Worm (Caenorhabditis elegans) whole organism, L2 larva: ENCODE measurements around the gene fil-2.

Source experiments
- C34F6.9 ChIP-seq: fragments of 150-350 bp; optimal IDR thresholded peaks from 2 replicates; lab custom pipeline; 2014; ENCODE audit warnings: missing biosample characterization, missing genetic modification characterization
- F13H6.1 ChIP-seq: sonication (generic microtip); optimal IDR thresholded peaks from 2 replicates; lab custom pipeline; 2016; ENCODE audit warnings: missing genetic modification characterization, missing compliant biosample characterization
- R02D3.7 ChIP-seq: fragments of 150-350 bp; optimal IDR thresholded peaks from 2 replicates; lab custom pipeline; 2014; ENCODE audit warnings: missing biosample characterization, missing genetic modification characterization
- ZK546.5 ChIP-seq: sonication (generic microtip); optimal IDR thresholded peaks from 2 replicates; lab custom pipeline; 2017; ENCODE audit warnings: missing biosample characterization, missing genetic modification characterization
- alr-1 ChIP-seq: fragments of 150-350 bp; optimal IDR thresholded peaks from 2 replicates; lab custom pipeline; 2014; ENCODE audit warnings: missing biosample characterization, missing genetic modification characterization
- aly-2 ChIP-seq: fragments of 150-350 bp; optimal IDR thresholded peaks from 2 replicates; lab custom pipeline; 2014; ENCODE audit warnings: missing biosample characterization, missing genetic modification characterization
- ama-1 ChIP-seq: fragments of 150-350 bp; optimal IDR thresholded peaks from 2 replicates; lab custom pipeline; 2018; ENCODE audit warnings: inconsistent platforms
- blmp-1 ChIP-seq: sonication (generic microtip); optimal IDR thresholded peaks from 2 replicates; lab custom pipeline; 2017; ENCODE audit warnings: missing genetic modification characterization, mild to moderate bottlenecking, missing compliant biosample characterization, antibody characterized with exemption, moderate library complexity; ENCODE audit not compliant: insufficient read depth
- ceh-82 ChIP-seq: fragments of 150-350 bp; optimal IDR thresholded peaks from 2 replicates; lab custom pipeline; 2014; ENCODE audit warnings: missing biosample characterization, missing genetic modification characterization
- crh-2 ChIP-seq: sonication (generic microtip); optimal IDR thresholded peaks from 2 replicates; lab custom pipeline; 2017; ENCODE audit warnings: missing biosample characterization, missing genetic modification characterization
- dmd-4 ChIP-seq: sonication (generic microtip); optimal IDR thresholded peaks from 2 replicates; lab custom pipeline; 2017; ENCODE audit warnings: missing biosample characterization, missing genetic modification characterization
- egl-27 ChIP-seq: sonication (generic microtip); optimal IDR thresholded peaks from 3 replicates; lab custom pipeline; 2017; ENCODE audit warnings: missing biosample characterization, missing genetic modification reagents, missing genetic modification characterization
- elt-1 ChIP-seq: fragments of 150-350 bp; optimal IDR thresholded peaks from 2 replicates; lab custom pipeline; 2014; ENCODE audit warnings: missing biosample characterization, missing genetic modification characterization
- elt-3 ChIP-seq: sonication (generic microtip); optimal IDR thresholded peaks from 2 replicates; lab custom pipeline; 2017; ENCODE audit warnings: missing biosample characterization, missing genetic modification characterization
- fos-1 ChIP-seq: fragments of 150-350 bp; optimal IDR thresholded peaks from 2 replicates; lab custom pipeline; 2014; ENCODE audit warnings: missing biosample characterization, missing genetic modification characterization
- lin-11 ChIP-seq: fragments of 150-350 bp; sonication (generic microtip); optimal IDR thresholded peaks from 2 replicates; lab custom pipeline; 2014; ENCODE audit warnings: missing biosample characterization, missing genetic modification characterization, inconsistent platforms, mixed read lengths
- lin-39 ChIP-seq: fragments of 150-350 bp; optimal IDR thresholded peaks from 2 replicates; lab custom pipeline; 2014; ENCODE audit warnings: missing biosample characterization, missing genetic modification reagents, missing genetic modification characterization
- lsy-2 ChIP-seq, 2 experiments: fragments of 150-350 bp in 1 of 2; sonication (generic microtip) in 1 of 2; optimal IDR thresholded peaks; 2 replicates each; lab custom pipeline; 2014 to 2017; ENCODE audit warnings: missing biosample characterization in 2 of 2, missing genetic modification characterization in 2 of 2
- mdl-1 ChIP-seq, 2 experiments: fragments of 150-350 bp in 1 of 2; sonication (generic microtip) in 1 of 2; optimal IDR thresholded peaks; 2 replicates each; lab custom pipeline; 2017; ENCODE audit warnings: missing biosample characterization in 2 of 2, missing genetic modification characterization in 2 of 2
- nhr-11 ChIP-seq: fragments of 150-350 bp; optimal IDR thresholded peaks from 2 replicates; lab custom pipeline; 2014; ENCODE audit warnings: missing biosample characterization, missing genetic modification characterization
- nhr-12 ChIP-seq: fragments of 150-350 bp; optimal IDR thresholded peaks from 2 replicates; lab custom pipeline; 2014; ENCODE audit warnings: missing biosample characterization, missing genetic modification characterization
- nhr-21 ChIP-seq: fragments of 150-350 bp; optimal IDR thresholded peaks from 2 replicates; lab custom pipeline; 2014; ENCODE audit warnings: missing biosample characterization, missing genetic modification characterization
- nhr-23 ChIP-seq: fragments of 150-350 bp; optimal IDR thresholded peaks from 2 replicates; lab custom pipeline; 2014; ENCODE audit warnings: missing biosample characterization, missing genetic modification reagents, missing genetic modification characterization
- nhr-237 ChIP-seq: fragments of 150-350 bp; optimal IDR thresholded peaks from 2 replicates; lab custom pipeline; 2014; ENCODE audit warnings: missing biosample characterization, missing genetic modification characterization
- nhr-25 ChIP-seq: fragments of 150-350 bp; sonication (generic microtip); optimal IDR thresholded peaks from 3 replicates; lab custom pipeline; 2014; ENCODE audit warnings: missing biosample characterization, missing genetic modification characterization
- nhr-6 ChIP-seq: fragments of 150-350 bp; optimal IDR thresholded peaks from 2 replicates; lab custom pipeline; 2014; ENCODE audit warnings: missing biosample characterization, missing genetic modification characterization
- peb-1 ChIP-seq: fragments of 150-350 bp; optimal IDR thresholded peaks from 2 replicates; lab custom pipeline; 2014; ENCODE audit warnings: missing biosample characterization, missing genetic modification characterization
- sem-4 ChIP-seq: fragments of 150-350 bp; optimal IDR thresholded peaks from 2 replicates; lab custom pipeline; 2014; ENCODE audit warnings: missing biosample characterization, missing genetic modification reagents, missing genetic modification characterization
- sma-3 ChIP-seq: sonication (generic microtip); optimal IDR thresholded peaks from 2 replicates; lab custom pipeline; 2016; ENCODE audit warnings: missing genetic modification reagents, missing genetic modification characterization, missing compliant biosample characterization
- sma-9 ChIP-seq, 2 experiments: fragments of 150-350 bp in 1 of 2; sonication (generic microtip) in 1 of 2; optimal IDR thresholded peaks; 2 replicates each; lab custom pipeline; 2014 to 2016; ENCODE audit warnings: missing genetic modification characterization in 2 of 2, mild to moderate bottlenecking in 1 of 2, missing biosample characterization in 1 of 2, missing compliant biosample characterization in 1 of 2, missing genetic modification reagents in 1 of 2, moderate library complexity in 1 of 2
- snpc-4 ChIP-seq: fragments of 150-350 bp; optimal IDR thresholded peaks from 2 replicates; lab custom pipeline; 2014; ENCODE audit warnings: missing biosample characterization, missing genetic modification characterization
- unc-39 ChIP-seq: fragments of 150-350 bp; optimal IDR thresholded peaks from 2 replicates; lab custom pipeline; 2014; ENCODE audit warnings: missing biosample characterization, missing genetic modification characterization
- ztf-1 ChIP-seq: fragments of 200-800 bp; sonication (Bioruptor generic); conservative IDR thresholded peaks from 2 replicates; pipeline ENCODE4 v1.3.6; 2022; ENCODE audit warnings: missing genetic modification characterization, missing compliant biosample characterization

Gene fil-2

ce11 chrV:6302465-6302864 lies 23.6 kb downstream of the fil-2 start:
- TF ChIP-seq nhr-25 (tag; lab: Kevin White, UChicago) (no peak), elt-1 (tag; lab: Kevin White, UChicago) (peak; percentile 33), blmp-1 (tag; lab: Kevin White, UChicago) (peak; percentile 65)

ce11 chrV:6303471-6303870 lies 24.6 kb downstream of the fil-2 start, which contains the start of gene sago-1:
TSS of gene sago-1 (plus strand) at chrV:6303771.
- TF ChIP-seq sem-4 (tag; lab: Kevin White, UChicago) (no peak), lin-39 (tag; lab: Kevin White, UChicago) (no peak), sma-9 (GFP tag; optimal IDR thresholded peaks at IDR 0.05; lab: Kevin White, UChicago) (no peak), sma-9 (tag; optimal IDR thresholded peaks at IDR 0.05; lab: Kevin White, UChicago) (no peak), ZK546.5 (no peak), R02D3.7 (tag; lab: Kevin White, UChicago) (no peak), nhr-25 (tag; lab: Kevin White, UChicago) (no peak), mdl-1 (tag; optimal IDR thresholded peaks at IDR 0.05; lab: Kevin White, UChicago) (no peak), unc-39 (tag; lab: Kevin White, UChicago) (no peak), peb-1 (tag; lab: Kevin White, UChicago) (no peak), nhr-237 (tag; lab: Kevin White, UChicago) (no peak), nhr-6 (tag; lab: Kevin White, UChicago) (no peak), snpc-4 (tag; lab: Kevin White, UChicago) (no peak), aly-2 (tag; lab: Kevin White, UChicago) (no peak), fos-1 (no peak), elt-3 (tag; lab: Kevin White, UChicago) (no peak), crh-2 (tag; lab: Kevin White, UChicago) (no peak), nhr-21 (tag; lab: Kevin White, UChicago) (no peak), nhr-12 (tag; lab: Kevin White, UChicago) (no peak), lsy-2 (tag; optimal IDR thresholded peaks at IDR 0.05; lab: Kevin White, UChicago) (no peak)

ce11 chrV:6311936-6312335 lies 33.1 kb downstream of the fil-2 start:
- TF ChIP-seq nhr-23 (tag; lab: Kevin White, UChicago) (no peak), sma-9 (GFP tag; optimal IDR thresholded peaks at IDR 0.05; lab: Kevin White, UChicago) (no peak), sma-9 (tag; optimal IDR thresholded peaks at IDR 0.05; lab: Kevin White, UChicago) (no peak), egl-27 (tag; lab: Kevin White, UChicago) (no peak), R02D3.7 (tag; lab: Kevin White, UChicago) (no peak), F13H6.1 (no peak), lin-39 (tag; lab: Kevin White, UChicago) (no peak), alr-1 (tag; lab: Kevin White, UChicago) (no peak), elt-1 (tag; lab: Kevin White, UChicago) (no peak), lin-11 (tag; lab: Kevin White, UChicago) (no peak), nhr-237 (tag; lab: Kevin White, UChicago) (no peak), sma-3 (no peak), nhr-11 (no peak), unc-39 (tag; lab: Kevin White, UChicago) (no peak), crh-2 (tag; lab: Kevin White, UChicago) (no peak), C34F6.9 (tag; lab: Kevin White, UChicago) (no peak), ztf-1 (GFP tag; lab: Robert Waterston, UW) (no peak), dmd-4 (no peak), ama-1 (lab: Kevin White, UChicago) (no peak), ceh-82 (tag; lab: Kevin White, UChicago) (no peak)

ce11 chrV:6316632-6317031 lies 37.8 kb downstream of the fil-2 start, which contains the start of gene cest-24:
TSS of gene cest-24 (plus strand) at chrV:6316932.
- TF ChIP-seq nhr-237 (tag; lab: Kevin White, UChicago), result no peak
- no peak for TF ChIP-seq peb-1 (tag; lab: Kevin White, UChicago)
- TF ChIP-seq lsy-2 (tag; optimal IDR thresholded peaks at IDR 0.05; lab: Kevin White, UChicago), result no peak
- TF ChIP-seq fos-1, result no peak
- TF ChIP-seq, all 48 proteins: peak for 0

ce11 chrV:6317928-6318327 lies 39.1 kb downstream of the fil-2 start:
- peak; percentile 8 for TF ChIP-seq sem-4 (tag; lab: Kevin White, UChicago)
- TF ChIP-seq ZK546.5, result no peak
- TF ChIP-seq blmp-1 (tag; lab: Kevin White, UChicago), result peak; percentile 7
- TF ChIP-seq nhr-25 (tag; lab: Kevin White, UChicago), result peak; percentile 11
